Worm (Caenorhabditis elegans) whole organism, L2 larva: ENCODE results near the gene snb-1.

Source experiments
- C34F6.9 ChIP-seq: fragments of 150-350 bp; optimal IDR thresholded peaks from 2 replicates; lab custom pipeline; 2014; ENCODE audit warnings: missing biosample characterization, missing genetic modification characterization
- F13H6.1 ChIP-seq: sonication (generic microtip); optimal IDR thresholded peaks from 2 replicates; lab custom pipeline; 2016; ENCODE audit warnings: missing genetic modification characterization, missing compliant biosample characterization
- R02D3.7 ChIP-seq: fragments of 150-350 bp; optimal IDR thresholded peaks from 2 replicates; lab custom pipeline; 2014; ENCODE audit warnings: missing biosample characterization, missing genetic modification characterization
- ZK546.5 ChIP-seq: sonication (generic microtip); optimal IDR thresholded peaks from 2 replicates; lab custom pipeline; 2017; ENCODE audit warnings: missing biosample characterization, missing genetic modification characterization
- aly-2 ChIP-seq: fragments of 150-350 bp; optimal IDR thresholded peaks from 2 replicates; lab custom pipeline; 2014; ENCODE audit warnings: missing biosample characterization, missing genetic modification characterization
- ama-1 ChIP-seq: fragments of 150-350 bp; optimal IDR thresholded peaks from 2 replicates; lab custom pipeline; 2018; ENCODE audit warnings: inconsistent platforms
- ceh-16 ChIP-seq: fragments of 150-350 bp; optimal IDR thresholded peaks from 2 replicates; lab custom pipeline; 2014; ENCODE audit warnings: missing biosample characterization, missing genetic modification characterization
- ceh-82 ChIP-seq: fragments of 150-350 bp; optimal IDR thresholded peaks from 2 replicates; lab custom pipeline; 2014; ENCODE audit warnings: missing biosample characterization, missing genetic modification characterization
- crh-2 ChIP-seq: sonication (generic microtip); optimal IDR thresholded peaks from 2 replicates; lab custom pipeline; 2017; ENCODE audit warnings: missing biosample characterization, missing genetic modification characterization
- egl-27 ChIP-seq: sonication (generic microtip); optimal IDR thresholded peaks from 3 replicates; lab custom pipeline; 2017; ENCODE audit warnings: missing biosample characterization, missing genetic modification reagents, missing genetic modification characterization
- elt-1 ChIP-seq: fragments of 150-350 bp; optimal IDR thresholded peaks from 2 replicates; lab custom pipeline; 2014; ENCODE audit warnings: missing biosample characterization, missing genetic modification characterization
- fos-1 ChIP-seq: fragments of 150-350 bp; optimal IDR thresholded peaks from 2 replicates; lab custom pipeline; 2014; ENCODE audit warnings: missing biosample characterization, missing genetic modification characterization
- gmeb-1 ChIP-seq: fragments of 150-350 bp; optimal IDR thresholded peaks from 2 replicates; lab custom pipeline; 2014; ENCODE audit warnings: missing biosample characterization, missing genetic modification characterization
- lin-39 ChIP-seq: fragments of 150-350 bp; optimal IDR thresholded peaks from 2 replicates; lab custom pipeline; 2014; ENCODE audit warnings: missing biosample characterization, missing genetic modification reagents, missing genetic modification characterization
- lsy-2 ChIP-seq, 2 experiments: fragments of 150-350 bp in 1 of 2; sonication (generic microtip) in 1 of 2; optimal IDR thresholded peaks; 2 replicates each; lab custom pipeline; 2014 to 2017; ENCODE audit warnings: missing biosample characterization in 2 of 2, missing genetic modification characterization in 2 of 2
- mab-5 ChIP-seq: fragments of 150-350 bp; optimal IDR thresholded peaks from 2 replicates; lab custom pipeline; 2014; ENCODE audit warnings: missing biosample characterization, missing genetic modification characterization
- mbf-1 ChIP-seq: sonication (generic microtip); optimal IDR thresholded peaks from 2 replicates; lab custom pipeline; 2017; ENCODE audit warnings: missing biosample characterization, missing genetic modification characterization
- mdl-1 ChIP-seq, 2 experiments: fragments of 150-350 bp in 1 of 2; sonication (generic microtip) in 1 of 2; optimal IDR thresholded peaks; 2 replicates each; lab custom pipeline; 2017; ENCODE audit warnings: missing biosample characterization in 2 of 2, missing genetic modification characterization in 2 of 2
- nhr-10 ChIP-seq: sonication (generic microtip); optimal IDR thresholded peaks from 2 replicates; lab custom pipeline; 2017; ENCODE audit warnings: missing biosample characterization, missing genetic modification characterization
- nhr-11 ChIP-seq: fragments of 150-350 bp; optimal IDR thresholded peaks from 2 replicates; lab custom pipeline; 2014; ENCODE audit warnings: missing biosample characterization, missing genetic modification characterization
- nhr-12 ChIP-seq: fragments of 150-350 bp; optimal IDR thresholded peaks from 2 replicates; lab custom pipeline; 2014; ENCODE audit warnings: missing biosample characterization, missing genetic modification characterization
- nhr-129 ChIP-seq: fragments of 150-350 bp; optimal IDR thresholded peaks from 2 replicates; lab custom pipeline; 2014; ENCODE audit warnings: missing biosample characterization, missing genetic modification characterization
- nhr-21 ChIP-seq: fragments of 150-350 bp; optimal IDR thresholded peaks from 2 replicates; lab custom pipeline; 2014; ENCODE audit warnings: missing biosample characterization, missing genetic modification characterization
- nhr-23 ChIP-seq: fragments of 150-350 bp; optimal IDR thresholded peaks from 2 replicates; lab custom pipeline; 2014; ENCODE audit warnings: missing biosample characterization, missing genetic modification reagents, missing genetic modification characterization
- nhr-237 ChIP-seq: fragments of 150-350 bp; optimal IDR thresholded peaks from 2 replicates; lab custom pipeline; 2014; ENCODE audit warnings: missing biosample characterization, missing genetic modification characterization
- nhr-6 ChIP-seq: fragments of 150-350 bp; optimal IDR thresholded peaks from 2 replicates; lab custom pipeline; 2014; ENCODE audit warnings: missing biosample characterization, missing genetic modification characterization
- sem-4 ChIP-seq: fragments of 150-350 bp; optimal IDR thresholded peaks from 2 replicates; lab custom pipeline; 2014; ENCODE audit warnings: missing biosample characterization, missing genetic modification reagents, missing genetic modification characterization
- skn-1 ChIP-seq: sonication (generic microtip); optimal IDR thresholded peaks from 2 replicates; lab custom pipeline; 2017; ENCODE audit warnings: missing biosample characterization, missing genetic modification characterization
- sma-3 ChIP-seq: sonication (generic microtip); optimal IDR thresholded peaks from 2 replicates; lab custom pipeline; 2016; ENCODE audit warnings: missing genetic modification reagents, missing genetic modification characterization, missing compliant biosample characterization
- sma-9 ChIP-seq, 2 experiments: fragments of 150-350 bp in 1 of 2; sonication (generic microtip) in 1 of 2; optimal IDR thresholded peaks; 2 replicates each; lab custom pipeline; 2014 to 2016; ENCODE audit warnings: missing genetic modification characterization in 2 of 2, mild to moderate bottlenecking in 1 of 2, missing biosample characterization in 1 of 2, missing compliant biosample characterization in 1 of 2, missing genetic modification reagents in 1 of 2, moderate library complexity in 1 of 2
- snpc-4 ChIP-seq: fragments of 150-350 bp; optimal IDR thresholded peaks from 2 replicates; lab custom pipeline; 2014; ENCODE audit warnings: missing biosample characterization, missing genetic modification characterization
- unc-39 ChIP-seq: fragments of 150-350 bp; optimal IDR thresholded peaks from 2 replicates; lab custom pipeline; 2014; ENCODE audit warnings: missing biosample characterization, missing genetic modification characterization
- unc-55 ChIP-seq: fragments of 150-350 bp; sonication (generic microtip); optimal IDR thresholded peaks from 3 replicates; lab custom pipeline; 2014; ENCODE audit warnings: missing biosample characterization, missing genetic modification reagents, missing genetic modification characterization
- unc-62 ChIP-seq: fragments of 150-350 bp; optimal IDR thresholded peaks from 2 replicates; lab custom pipeline; 2014; ENCODE audit warnings: missing biosample characterization, missing genetic modification reagents, missing genetic modification characterization
- zag-1 ChIP-seq: fragments of 150-350 bp; optimal IDR thresholded peaks from 2 replicates; lab custom pipeline; 2014; ENCODE audit warnings: missing biosample characterization, missing genetic modification characterization
- ztf-4 ChIP-seq: fragments of 150-350 bp; optimal IDR thresholded peaks from 2 replicates; lab custom pipeline; 2014; ENCODE audit warnings: missing biosample characterization, missing genetic modification characterization

snb-1 gene

ce11 chrV:6620809-6621208, 35.5 kb downstream of the snb-1 start:
- TF ChIP-seq unc-55 (GFP tag; lab: Kevin White, UChicago), result no peak
- peak; percentile 35 for TF ChIP-seq sma-3 (GFP tag; lab: Kevin White, UChicago)
- no peak for TF ChIP-seq mdl-1 (tag; optimal IDR thresholded peaks at IDR 0.05; lab: Kevin White, UChicago)

DNA sequence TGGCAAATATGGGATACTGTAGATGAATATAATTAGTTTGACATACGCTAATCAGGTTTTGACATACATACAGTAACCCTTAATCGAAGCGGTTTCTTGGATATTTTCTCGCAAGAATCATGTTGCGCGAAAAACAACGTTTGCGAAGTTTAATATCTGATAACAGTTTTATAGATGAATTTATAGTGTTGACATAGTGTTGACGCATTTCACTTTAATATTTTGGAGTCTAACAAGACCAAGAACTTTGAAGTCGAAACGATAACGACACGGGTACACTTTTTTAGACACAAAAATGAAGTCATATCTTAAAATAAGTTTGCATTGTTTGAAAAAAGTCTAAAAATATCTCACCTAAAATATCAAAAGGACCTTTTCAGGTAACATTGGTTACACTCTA, 40.0 kb downstream of the snb-1 start:
- TF ChIP-seq nhr-10 (tag; lab: Kevin White, UChicago), result no peak
- peak; percentile 31 for TF ChIP-seq fos-1 (tag; lab: Kevin White, UChicago)
- TF ChIP-seq crh-2, result no peak
- TF ChIP-seq, all 48 proteins: peak for 1

- TF ChIP-seq nhr-23 (tag; lab: Kevin White, UChicago), result no peak
- no peak for TF ChIP-seq gmeb-1 (tag; lab: Kevin White, UChicago)
- TF ChIP-seq lsy-2 (tag; optimal IDR thresholded peaks at IDR 0.05; lab: Kevin White, UChicago), result no peak
- TF ChIP-seq ceh-82 (tag; lab: Kevin White, UChicago), result no peak
- no peak for TF ChIP-seq C34F6.9 (tag; lab: Kevin White, UChicago)
- TF ChIP-seq nhr-12 (tag; lab: Kevin White, UChicago), result no peak
These were observed 41.3 kb downstream of the snb-1 start for ce11 chrV:6614968-6615367.

- TF ChIP-seq ceh-82 (tag; lab: Kevin White, UChicago) (no peak), fos-1 (tag; lab: Kevin White, UChicago) (peak; percentile 89), zag-1 (tag; lab: Kevin White, UChicago) (no peak), unc-39 (tag; lab: Kevin White, UChicago) (no peak), ama-1 (lab: Kevin White, UChicago) (peak; percentile 20), nhr-12 (tag; lab: Kevin White, UChicago) (no peak), sma-3 (GFP tag; lab: Kevin White, UChicago) (peak; percentile 47), nhr-11 (tag; lab: Kevin White, UChicago) (no peak), nhr-6 (tag; lab: Kevin White, UChicago) (no peak), ztf-4 (tag; lab: Kevin White, UChicago) (no peak), C34F6.9 (tag; lab: Kevin White, UChicago) (no peak), crh-2 (peak; percentile 76), nhr-23 (tag; lab: Kevin White, UChicago) (no peak), egl-27 (no peak), sem-4 (tag; lab: Kevin White, UChicago) (no peak), mbf-1 (tag; lab: Kevin White, UChicago) (no peak), gmeb-1 (tag; lab: Kevin White, UChicago) (peak; percentile 50), elt-1 (no peak), F13H6.1 (tag; lab: Kevin White, UChicago) (peak; percentile 50), mdl-1 (tag; optimal IDR thresholded peaks at IDR 0.05; lab: Kevin White, UChicago) (peak in 1 of 2 experiments; percentile 8), nhr-129 (tag; lab: Kevin White, UChicago) (peak; percentile 19), lsy-2 (tag; optimal IDR thresholded peaks at IDR 0.05; lab: Kevin White, UChicago) (peak in 1 of 2 experiments; percentile 29), sma-9 (GFP tag; optimal IDR thresholded peaks at IDR 0.05; lab: Kevin White, UChicago) (peak; percentile 81), sma-9 (tag; optimal IDR thresholded peaks at IDR 0.05; lab: Kevin White, UChicago) (no peak), aly-2 (tag; lab: Kevin White, UChicago) (no peak)
These were observed 42.1 kb downstream of the snb-1 start, which contains the start of gene cpr-4 for ce11 chrV:6614152-6614734. cpr-4 (plus strand) TSS chrV:6614674.

DNA sequence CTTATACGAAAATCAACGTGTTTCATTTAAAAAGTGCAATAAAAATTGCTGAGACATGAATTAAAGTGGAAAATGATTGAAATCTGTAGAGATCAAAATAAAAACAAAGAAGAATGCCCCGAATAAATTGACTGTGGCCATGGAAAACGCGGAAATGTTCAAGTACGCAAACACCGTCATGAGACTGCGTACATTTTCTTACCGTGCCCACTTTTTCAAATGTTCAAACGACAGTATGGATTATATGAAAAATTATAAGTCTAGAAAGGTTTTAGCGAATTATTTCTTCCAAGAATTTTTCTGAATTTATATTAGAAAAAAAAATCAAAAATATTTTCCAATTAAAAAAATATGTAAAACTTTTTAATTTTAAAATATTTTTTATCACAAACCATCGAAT, 44.8 kb downstream of the snb-1 start:
- no peak for TF ChIP-seq skn-1 (tag; lab: Kevin White, UChicago)
- TF ChIP-seq zag-1 (tag; lab: Kevin White, UChicago), result no peak
- TF ChIP-seq nhr-6 (tag; lab: Kevin White, UChicago), result no peak
- no peak for TF ChIP-seq ZK546.5 (tag; lab: Kevin White, UChicago)
- TF ChIP-seq unc-62, result no peak
- TF ChIP-seq ama-1 (lab: Kevin White, UChicago), result no peak
- TF ChIP-seq sem-4 (tag; lab: Kevin White, UChicago), result no peak
- peak in 1 of 2 experiments; percentile 89 for TF ChIP-seq lsy-2 (tag; optimal IDR thresholded peaks at IDR 0.05; lab: Kevin White, UChicago)
- no peak for TF ChIP-seq ceh-16
- no peak for TF ChIP-seq elt-1
- TF ChIP-seq mbf-1 (tag; lab: Kevin White, UChicago), result no peak
- TF ChIP-seq nhr-129 (tag; lab: Kevin White, UChicago), result peak; percentile 12
- no peak for TF ChIP-seq snpc-4 (tag; lab: Kevin White, UChicago)
- TF ChIP-seq crh-2, result no peak
- no peak for TF ChIP-seq lin-39
- peak; percentile 7 for TF ChIP-seq C34F6.9 (tag; lab: Kevin White, UChicago)
- no peak for TF ChIP-seq R02D3.7 (tag; lab: Kevin White, UChicago)
- no peak for TF ChIP-seq egl-27
- no peak for TF ChIP-seq mab-5 (tag; lab: Kevin White, UChicago)
- no peak for TF ChIP-seq sma-3 (GFP tag; lab: Kevin White, UChicago)
- no peak for TF ChIP-seq nhr-21
- no peak for TF ChIP-seq sma-9 (GFP tag; optimal IDR thresholded peaks at IDR 0.05; lab: Kevin White, UChicago)
- no peak for TF ChIP-seq sma-9 (tag; optimal IDR thresholded peaks at IDR 0.05; lab: Kevin White, UChicago)
- no peak for TF ChIP-seq nhr-237 (tag; lab: Kevin White, UChicago)
